Fruit fly (Drosophila melanogaster) whole organism, embryonic: ENCODE measurements around the gene in.

Experiments
- ATbp ChIP-seq: fragments of 200-800 bp; sonication (Bioruptor generic); optimal IDR thresholded peaks from 2 replicates; lab custom pipeline; 2017; ENCODE audit warnings: missing biosample characterization, mild to moderate bottlenecking, missing genetic modification characterization, missing genetic modification reagents
- B-H2 ChIP-seq: fragments of 200-800 bp; sonication (Bioruptor generic); optimal IDR thresholded peaks from 2 replicates; lab custom pipeline; 2018; ENCODE audit warnings: missing biosample characterization, mild to moderate bottlenecking, missing genetic modification characterization
- Bgb ChIP-seq: fragments of 200-800 bp; sonication (Bioruptor generic); IDR thresholded peaks from 2 replicates; pipeline ENCODE4 v1.3.6; 2022; ENCODE audit warnings: missing biosample characterization, missing genetic modification characterization; ENCODE audit not compliant: partially characterized antibody
- CG10321 ChIP-seq: fragments of 200-800 bp; sonication (Bioruptor generic); IDR thresholded peaks from 2 replicates; pipeline ENCODE4 v1.3.6; 2022; ENCODE audit warnings: missing biosample characterization, missing genetic modification characterization
- CG10565 ChIP-seq: fragments of 200-800 bp; sonication (Bioruptor generic); optimal IDR thresholded peaks from 3 replicates; lab custom pipeline; 2016; ENCODE audit warnings: missing biosample characterization, mild to moderate bottlenecking, missing genetic modification characterization
- CG11456 ChIP-seq: fragments of 200-800 bp; sonication (Bioruptor generic); IDR thresholded peaks from 3 replicates; pipeline ENCODE4 v1.3.6; 2022; ENCODE audit warnings: missing biosample characterization, missing genetic modification characterization
- CG11560 ChIP-seq: fragments of 200-800 bp; sonication (Bioruptor generic); IDR thresholded peaks from 3 replicates; pipeline ENCODE4 v1.3.6; 2022; ENCODE audit warnings: missing biosample characterization, missing genetic modification characterization
- CG13123 ChIP-seq: fragments of 200-800 bp; sonication (Bioruptor generic); optimal IDR thresholded peaks from 2 replicates; lab custom pipeline; 2016; ENCODE audit warnings: missing biosample characterization, missing genetic modification characterization
- CG13624 ChIP-seq: fragments of 200-800 bp; sonication (Bioruptor generic); optimal IDR thresholded peaks from 2 replicates; lab custom pipeline; 2016; ENCODE audit warnings: missing biosample characterization, missing genetic modification characterization
- CG14710 ChIP-seq: fragments of 200-800 bp; sonication (Bioruptor generic); optimal IDR thresholded peaks from 3 replicates; lab custom pipeline; 2019; ENCODE audit warnings: missing biosample characterization, mild to moderate bottlenecking, missing genetic modification characterization, moderate library complexity
- CG1529 ChIP-seq: fragments of 200-800 bp; sonication (Bioruptor generic); optimal IDR thresholded peaks from 3 replicates; lab custom pipeline; 2018; ENCODE audit warnings: missing biosample characterization, missing genetic modification characterization
- CG16815 ChIP-seq: fragments of 200-800 bp; sonication (Bioruptor generic); optimal IDR thresholded peaks from 3 replicates; lab custom pipeline; 2017; ENCODE audit warnings: missing biosample characterization, mild to moderate bottlenecking, missing genetic modification characterization
- CG17612 ChIP-seq: fragments of 200-800 bp; sonication (Bioruptor generic); IDR thresholded peaks from 2 replicates; pipeline ENCODE4 v1.3.6; 2022; ENCODE audit warnings: missing biosample characterization, missing genetic modification characterization
- CG17802 ChIP-seq: fragments of 200-800 bp; sonication (Bioruptor generic); optimal IDR thresholded peaks from 2 replicates; lab custom pipeline; 2018; ENCODE audit warnings: missing biosample characterization, mild to moderate bottlenecking, missing genetic modification characterization, moderate library complexity
- CG1792 ChIP-seq: fragments of 200-800 bp; sonication (Bioruptor generic); optimal IDR thresholded peaks from 2 replicates; lab custom pipeline; 2016; ENCODE audit warnings: missing biosample characterization, missing genetic modification characterization
- CG2120 ChIP-seq: fragments of 200-800 bp; sonication (Bioruptor generic); optimal IDR thresholded peaks from 3 replicates; lab custom pipeline; 2016; ENCODE audit warnings: missing biosample characterization, missing genetic modification characterization
- CG33213 ChIP-seq: fragments of 200-800 bp; sonication (Bioruptor generic); optimal IDR thresholded peaks from 3 replicates; lab custom pipeline; 2016; ENCODE audit warnings: missing biosample characterization, missing genetic modification characterization
- CG7963 ChIP-seq: fragments of 200-800 bp; sonication (Bioruptor generic); IDR thresholded peaks from 3 replicates; pipeline ENCODE4 v1.3.6; 2022; ENCODE audit warnings: missing biosample characterization, missing genetic modification characterization; ENCODE audit not compliant: partially characterized antibody
- CG9437 ChIP-seq: fragments of 200-800 bp; sonication (Bioruptor generic); optimal IDR thresholded peaks from 2 replicates; lab custom pipeline; 2018; ENCODE audit warnings: missing biosample characterization, mild to moderate bottlenecking, missing genetic modification characterization
- CkIIα-i1 ChIP-seq: fragments of 200-800 bp; sonication (Bioruptor generic); IDR thresholded peaks from 2 replicates; pipeline ENCODE4 v1.3.6; 2022; ENCODE audit warnings: missing biosample characterization, missing genetic modification characterization
- Drgx ChIP-seq: fragments of 200-800 bp; sonication (Bioruptor generic); IDR thresholded peaks from 2 replicates; pipeline ENCODE4 v1.3.6; 2022; ENCODE audit warnings: missing biosample characterization, missing genetic modification characterization
- Elba2 ChIP-seq: fragments of 200-800 bp; sonication (Bioruptor generic); optimal IDR thresholded peaks from 3 replicates; lab custom pipeline; 2016; ENCODE audit warnings: missing biosample characterization, missing genetic modification characterization
- Hand ChIP-seq: fragments of 200-800 bp; sonication (Bioruptor generic); optimal IDR thresholded peaks from 2 replicates; lab custom pipeline; 2017; ENCODE audit warnings: mild to moderate bottlenecking, missing biosample characterization, missing genetic modification reagents, missing genetic modification characterization
- HmgD ChIP-seq: fragments of 200-800 bp; sonication (Bioruptor generic); optimal IDR thresholded peaks from 3 replicates; lab custom pipeline; 2016; ENCODE audit warnings: missing biosample characterization, missing genetic modification characterization
- Hmr ChIP-seq: fragments of 200-800 bp; sonication (Bioruptor generic); optimal IDR thresholded peaks from 3 replicates; lab custom pipeline; 2017; ENCODE audit warnings: mild to moderate bottlenecking, missing biosample characterization, missing genetic modification reagents, missing genetic modification characterization
- Meics ChIP-seq: fragments of 200-800 bp; sonication (Bioruptor generic); optimal IDR thresholded peaks from 2 replicates; lab custom pipeline; 2017; ENCODE audit warnings: missing biosample characterization, mild to moderate bottlenecking, missing genetic modification characterization
- Mrtf ChIP-seq: fragments of 200-800 bp; sonication (Bioruptor generic); IDR thresholded peaks from 3 replicates; pipeline ENCODE4 v1.3.6; 2022; ENCODE audit warnings: missing biosample characterization, missing genetic modification characterization
- NFAT ChIP-seq: fragments of 200-800 bp; sonication (Bioruptor generic); IDR thresholded peaks from 2 replicates; pipeline ENCODE4 v1.3.6; 2022; ENCODE audit warnings: missing biosample characterization, missing genetic modification characterization
- Spps ChIP-seq: fragments of 200-800 bp; sonication (Bioruptor generic); optimal IDR thresholded peaks from 2 replicates; lab custom pipeline; 2018; ENCODE audit warnings: missing biosample characterization, mild to moderate bottlenecking, missing genetic modification characterization
- Sry-β ChIP-seq: fragments of 200-800 bp; sonication (Bioruptor generic); optimal IDR thresholded peaks from 2 replicates; lab custom pipeline; 2018; ENCODE audit warnings: missing biosample characterization, mild to moderate bottlenecking, missing genetic modification characterization, moderate library complexity
- Stat92E ChIP-seq, 3 experiments: fragments of >200 bp in 2 of 3; fragments of 200-800 bp in 1 of 3; sonication (Bioruptor generic) in 1 of 3; optimal IDR thresholded peaks; 2 replicates each; lab custom pipeline; 2017 to 2019; ENCODE audit warnings: missing biosample characterization in 3 of 3, missing genetic modification characterization in 3 of 3, mild to moderate bottlenecking in 1 of 3, moderate library complexity in 1 of 3
- bcd ChIP-seq: fragments of 200-800 bp; sonication (Bioruptor generic); optimal IDR thresholded peaks from 2 replicates; lab custom pipeline; 2017; ENCODE audit warnings: missing biosample characterization, mild to moderate bottlenecking, missing genetic modification characterization
- br ChIP-seq: fragments of >200 bp; optimal IDR thresholded peaks from 2 replicates; lab custom pipeline; 2017
- chinmo ChIP-seq: fragments of 200-800 bp; sonication (Bioruptor generic); IDR thresholded peaks from 4 replicates; pipeline ENCODE4 v1.3.6; 2022; ENCODE audit warnings: missing biosample characterization, missing genetic modification characterization; ENCODE audit not compliant: partially characterized antibody
- chn ChIP-seq: fragments of 200-800 bp; sonication (Bioruptor generic); optimal IDR thresholded peaks from 2 replicates; lab custom pipeline; 2016; ENCODE audit warnings: missing biosample characterization, missing genetic modification characterization
- dan ChIP-seq: fragments of 200-800 bp; sonication (Bioruptor generic); IDR thresholded peaks from 2 replicates; pipeline ENCODE4 v1.3.6; 2022; ENCODE audit warnings: missing biosample characterization, missing genetic modification characterization
- jing ChIP-seq: fragments of 200-800 bp; sonication (Bioruptor generic); optimal IDR thresholded peaks from 2 replicates; lab custom pipeline; 2018; ENCODE audit warnings: missing biosample characterization, mild to moderate bottlenecking, missing genetic modification characterization
- mirr ChIP-seq: fragments of 200-800 bp; sonication (Bioruptor generic); optimal IDR thresholded peaks from 3 replicates; lab custom pipeline; 2018; ENCODE audit warnings: missing biosample characterization, mild to moderate bottlenecking, missing genetic modification characterization
- org-1 ChIP-seq: fragments of 200-800 bp; sonication (Bioruptor generic); optimal IDR thresholded peaks from 2 replicates; lab custom pipeline; 2017; ENCODE audit warnings: missing biosample characterization, missing genetic modification characterization
- ranshi ChIP-seq: fragments of 200-800 bp; sonication (Bioruptor generic); IDR thresholded peaks from 2 replicates; pipeline ENCODE4 v1.3.6; 2022; ENCODE audit warnings: missing biosample characterization, missing genetic modification characterization
- repo ChIP-seq: fragments of 200-800 bp; sonication (Bioruptor generic); optimal IDR thresholded peaks from 2 replicates; lab custom pipeline; 2016; ENCODE audit warnings: missing biosample characterization, missing genetic modification characterization
- scrt ChIP-seq: fragments of 200-800 bp; sonication (Bioruptor generic); optimal IDR thresholded peaks from 2 replicates; lab custom pipeline; 2018; ENCODE audit warnings: missing biosample characterization, mild to moderate bottlenecking, missing genetic modification characterization, moderate library complexity
- sens-2 ChIP-seq: fragments of 200-800 bp; sonication (Bioruptor generic); IDR thresholded peaks from 2 replicates; pipeline ENCODE4 v1.3.6; 2022; ENCODE audit warnings: missing biosample characterization, missing genetic modification characterization
- tll ChIP-seq, 2 experiments: fragments of 200-800 bp in 1 of 2; fragments of >200 bp in 1 of 2; sonication (Bioruptor generic) in 1 of 2; optimal IDR thresholded peaks; 2 replicates each; lab custom pipeline; 2017 to 2019; ENCODE audit warnings: missing biosample characterization in 2 of 2, missing genetic modification characterization in 2 of 2, mild to moderate bottlenecking in 1 of 2, moderate library complexity in 1 of 2
- vfl ChIP-seq: fragments of 200-800 bp; sonication (Bioruptor generic); optimal IDR thresholded peaks from 2 replicates; lab custom pipeline; 2016; ENCODE audit warnings: missing biosample characterization, missing genetic modification characterization
- wor ChIP-seq: fragments of 200-800 bp; sonication (Bioruptor generic); IDR thresholded peaks from 2 replicates; pipeline ENCODE4 v1.3.6; 2022; ENCODE audit warnings: missing biosample characterization, missing genetic modification characterization
- zen ChIP-seq: fragments of 200-800 bp; sonication (Bioruptor generic); optimal IDR thresholded peaks from 3 replicates; lab custom pipeline; 2018; ENCODE audit warnings: missing biosample characterization, mild to moderate bottlenecking, missing genetic modification characterization, moderate library complexity
- zf30C ChIP-seq: fragments of 200-800 bp; sonication (Bioruptor generic); optimal IDR thresholded peaks from 3 replicates; lab custom pipeline; 2018; ENCODE audit warnings: missing biosample characterization, mild to moderate bottlenecking, missing genetic modification characterization

The in gene

dm6 chr3L:20398243-20399222 is 31.5 kb downstream of the in start (continued):
- TF ChIP-seq B-H2 (GFP tag; lab: Kevin White, UChicago) (no peak), HmgD (GFP tag; lab: Kevin White, UChicago) (no peak), CG9437 (GFP tag; lab: Kevin White, UChicago) (peak; percentile 86), CG13624 (GFP tag; lab: Kevin White, UChicago) (peak; percentile 75), Stat92E (GFP tag; optimal IDR thresholded peaks at IDR 0.05; lab: Kevin White, UChicago) (peak in 1 of 3 experiments; percentile 46), CG16815 (peak; percentile 60), Hand (GFP tag; lab: Kevin White, UChicago) (peak; percentile 74), sens-2 (GFP tag; lab: Robert Waterston, UW) (no peak), dan (GFP tag; lab: Robert Waterston, UW) (no peak), CG7963 (no peak), NFAT (peak; percentile 57; the same call in 1 of the 2 replicates), CG2120 (peak; percentile 90), CG13123 (peak; percentile 42), zf30C (GFP tag; lab: Kevin White, UChicago) (peak; percentile 81), Mrtf (GFP tag; lab: Robert Waterston, UW) (peak; percentile 63; the same call in 1 of the 3 replicates), repo (peak; percentile 44), mirr (GFP tag; lab: Kevin White, UChicago) (peak; percentile 80), wor (GFP tag; lab: Robert Waterston, UW) (peak; percentile 40; the same call in 1 of the 2 replicates), Bgb (no peak; the same call in 1 of the 2 replicates), vfl (GFP tag; lab: Kevin White, UChicago) (peak; percentile 55), ATbp (GFP tag; lab: Kevin White, UChicago) (peak; percentile 85), CG10321 (GFP tag; lab: Robert Waterston, UW) (peak; percentile 40; the same call in 1 of the 2 replicates), zen (tag; lab: Kevin White, UChicago) (peak; percentile 46), CG17612 (GFP tag; lab: Robert Waterston, UW) (no peak), scrt (GFP tag; lab: Kevin White, UChicago) (peak; percentile 86), CG11560 (tag; lab: Robert Waterston, UW) (no peak), tll (GFP tag; optimal IDR thresholded peaks at IDR 0.05; lab: Kevin White, UChicago) (no peak), Hmr (GFP tag; lab: Kevin White, UChicago) (peak; percentile 88), org-1 (GFP tag; lab: Kevin White, UChicago) (peak; percentile 81), br (lab: Kevin White, UChicago) (no peak), CG10565 (GFP tag; lab: Kevin White, UChicago) (peak; percentile 29), jing (peak; percentile 58), Meics (peak; percentile 82), Sry-β (peak; percentile 33), CG1529 (peak; percentile 86), CG33213 (GFP tag; lab: Kevin White, UChicago) (peak; percentile 47), ranshi (GFP tag; lab: Robert Waterston, UW) (peak; percentile 72; the same call in 1 of the 2 replicates), chn (GFP tag; lab: Kevin White, UChicago) (peak; percentile 73), Elba2 (peak; percentile 5), CkIIα-i1 (GFP tag; lab: Robert Waterston, UW) (no peak), CG1792 (GFP tag; lab: Kevin White, UChicago) (peak; percentile 41), CG17802 (tag; lab: Kevin White, UChicago) (peak; percentile 56), chinmo (GFP tag; lab: Robert Waterston, UW) (peak; percentile 88), CG11456 (GFP tag; lab: Robert Waterston, UW) (peak; percentile 74; the same call in 2 of the 3 replicates), bcd (GFP tag; lab: Kevin White, UChicago) (peak; percentile 89), Spps (peak; percentile 42), Drgx (GFP tag; lab: Robert Waterston, UW) (peak; percentile 78), CG14710 (peak; percentile 83)
